Fruit fly (Drosophila melanogaster) whole organism, wandering third instar larva: ENCODE data around the gene CG31068.

Source experiments
- Hnf4 ChIP-seq: fragments of 200-800 bp; sonication (Bioruptor generic); optimal IDR thresholded peaks from 2 replicates; lab custom pipeline; 2016; ENCODE audit warnings: missing biosample characterization, mild to moderate bottlenecking, missing genetic modification characterization
- Hr83 ChIP-seq: fragments of 200-300 bp; sonication (Bioruptor generic); optimal IDR thresholded peaks from 2 replicates; lab custom pipeline; 2016; ENCODE audit warnings: missing biosample characterization, mild to moderate bottlenecking, missing genetic modification characterization, moderate library complexity; ENCODE audit not compliant: poor library complexity, severe bottlenecking
- N ChIP-seq: fragments of >200 bp; optimal IDR thresholded peaks from 2 replicates; lab custom pipeline; 2018; ENCODE audit warnings: missing biosample characterization, missing external identifiers, missing genetic modification characterization
- OdsH ChIP-seq: fragments of 200-800 bp; sonication (Bioruptor generic); optimal IDR thresholded peaks from 2 replicates; lab custom pipeline; 2016; ENCODE audit warnings: missing biosample characterization, mild to moderate bottlenecking, missing genetic modification characterization
- Rel ChIP-seq, 2 experiments: fragments of 200-800 bp; sonication (Bioruptor generic) in 1 of 2; optimal IDR thresholded peaks; 2 replicates in 1 of 2; 3 replicates in 1 of 2; lab custom pipeline; 2016 to 2019; ENCODE audit warnings: mild to moderate bottlenecking in 2 of 2, missing biosample characterization in 2 of 2, missing genetic modification characterization in 2 of 2, moderate library complexity in 1 of 2
- br ChIP-seq: fragments of 200-800 bp; sonication (Bioruptor generic); optimal IDR thresholded peaks from 2 replicates; lab custom pipeline; 2016; ENCODE audit warnings: missing biosample characterization, missing genetic modification characterization
- fru ChIP-seq: fragments of 200-800 bp; sonication (Bioruptor generic); optimal IDR thresholded peaks from 3 replicates; lab custom pipeline; 2016; ENCODE audit warnings: missing biosample characterization, mild to moderate bottlenecking, missing genetic modification characterization
- h ChIP-seq: fragments of 200-800 bp; sonication (Bioruptor generic); optimal IDR thresholded peaks from 3 replicates; lab custom pipeline; 2016; ENCODE audit warnings: missing biosample characterization, mild to moderate bottlenecking, missing genetic modification characterization
- jim ChIP-seq: fragments of 175-275, 200-325 bp; sonication (Bioruptor generic); optimal IDR thresholded peaks from 2 replicates; lab custom pipeline; 2016; ENCODE audit warnings: missing biosample characterization, mild to moderate bottlenecking, missing genetic modification characterization
- pan ChIP-seq: fragments of >200 bp; optimal IDR thresholded peaks from 2 replicates; lab custom pipeline; 2017
- tai ChIP-seq: sonication (Bioruptor generic); optimal IDR thresholded peaks from 2 replicates; lab custom pipeline; 2016; ENCODE audit warnings: missing biosample characterization, missing genetic modification characterization
- woc ChIP-seq: sonication (Bioruptor generic); optimal IDR thresholded peaks from 2 replicates; lab custom pipeline; 2016; ENCODE audit warnings: missing biosample characterization, mild to moderate bottlenecking, missing genetic modification characterization

- TF ChIP-seq br (GFP tag; lab: Kevin White, UChicago) (no peak), tai (no peak), Rel (GFP tag; optimal IDR thresholded peaks at IDR 0.05; lab: Kevin White, UChicago) (no peak), Rel (tag; optimal IDR thresholded peaks at IDR 0.05; lab: Kevin White, UChicago) (no peak), fru (no peak), pan (lab: Kevin White, UChicago) (no peak), h (GFP tag; lab: Kevin White, UChicago) (peak; percentile 0), jim (no peak), N (GFP tag; lab: Kevin White, UChicago) (no peak), woc (GFP tag; lab: Kevin White, UChicago) (peak; percentile 47), Hr83 (GFP tag; lab: Kevin White, UChicago) (no peak), Hnf4 (GFP tag; lab: Kevin White, UChicago) (no peak), OdsH (GFP tag; lab: Kevin White, UChicago) (no peak)
Observed at dm6 chr3R:27214949-27215348, 18.5 kb upstream of the CG31068 start.
